Worm (Caenorhabditis elegans) whole organism, L1 larva: ENCODE measurements around the gene F55A4.13.

Experiments used
- dpl-1 ChIP-seq, 3 experiments: fragments of 150-350 bp in 2 of 3; sonication (generic microtip) in 1 of 3; optimal IDR thresholded peaks; 2 replicates each; lab custom pipeline; 2014 to 2017; ENCODE audit warnings: missing biosample characterization in 3 of 3, missing genetic modification characterization in 3 of 3, missing genetic modification reagents in 3 of 3
- egl-27 ChIP-seq, 2 experiments: fragments of 150-350 bp in 1 of 2; sonication (generic microtip); optimal IDR thresholded peaks; 3 replicates each; lab custom pipeline; 2017 to 2018; ENCODE audit warnings: missing biosample characterization in 2 of 2, missing genetic modification characterization in 2 of 2, missing genetic modification reagents in 2 of 2
- elt-2 ChIP-seq: sonication (generic microtip); optimal IDR thresholded peaks from 2 replicates; lab custom pipeline; 2016; ENCODE audit warnings: missing genetic modification characterization, mild to moderate bottlenecking, inconsistent platforms, missing compliant biosample characterization, missing genetic modification reagents
- mdl-1 ChIP-seq, 2 experiments: fragments of 150-350 bp; optimal IDR thresholded peaks; 2 replicates each; lab custom pipeline; 2014 to 2017; ENCODE audit warnings: missing biosample characterization in 2 of 2, missing genetic modification characterization in 2 of 2, inconsistent platforms in 1 of 2
- nhr-11 ChIP-seq: fragments of 150-350 bp; optimal IDR thresholded peaks from 2 replicates; lab custom pipeline; 2014; ENCODE audit warnings: missing biosample characterization, missing genetic modification characterization
- nhr-12 ChIP-seq: sonication (generic microtip); optimal IDR thresholded peaks from 2 replicates; lab custom pipeline; 2017; ENCODE audit warnings: missing biosample characterization, missing genetic modification characterization
- nhr-28 ChIP-seq: fragments of 150-350 bp; optimal IDR thresholded peaks from 2 replicates; lab custom pipeline; 2014; ENCODE audit warnings: missing biosample characterization, missing genetic modification characterization
- nhr-90 ChIP-seq: sonication (generic microtip); optimal IDR thresholded peaks from 2 replicates; lab custom pipeline; 2016; ENCODE audit warnings: mild to moderate bottlenecking, missing genetic modification characterization, missing compliant biosample characterization; ENCODE audit not compliant: poor library complexity
- pqm-1 ChIP-seq: sonication (generic microtip); optimal IDR thresholded peaks from 3 replicates; lab custom pipeline; 2017; ENCODE audit warnings: missing biosample characterization, missing genetic modification characterization
- unc-62 ChIP-seq: fragments of 150-350 bp; optimal IDR thresholded peaks from 2 replicates; lab custom pipeline; 2014; ENCODE audit warnings: missing biosample characterization, missing genetic modification reagents, missing genetic modification characterization
- ztf-4 ChIP-seq: fragments of 150-350 bp; optimal IDR thresholded peaks from 2 replicates; lab custom pipeline; 2014; ENCODE audit warnings: missing biosample characterization, missing genetic modification characterization

ce11 chrX:1052960-1053359 is 35.6 kb upstream of the F55A4.13 start:
- no peak for TF ChIP-seq nhr-90 (tag; lab: Kevin White, UChicago)
- TF ChIP-seq nhr-12 (tag; lab: Kevin White, UChicago): no peak
- TF ChIP-seq nhr-28 (tag; lab: Kevin White, UChicago): no peak
- TF ChIP-seq mdl-1 (tag; optimal IDR thresholded peaks at IDR 0.05; lab: Kevin White, UChicago): no peak
- TF ChIP-seq nhr-11 (tag; lab: Kevin White, UChicago): no peak
- TF ChIP-seq egl-27 (tag; optimal IDR thresholded peaks at IDR 0.05; lab: Kevin White, UChicago): no peak
- no peak for TF ChIP-seq dpl-1 (GFP tag; optimal IDR thresholded peaks at IDR 0.05; lab: Kevin White, UChicago)
- no peak for TF ChIP-seq elt-2 (tag; lab: Kevin White, UChicago)
- no peak for TF ChIP-seq ztf-4
- TF ChIP-seq pqm-1 (tag; lab: Kevin White, UChicago): no peak
- no peak for TF ChIP-seq unc-62 (GFP tag; lab: Kevin White, UChicago)
